Fruit fly (Drosophila melanogaster): ENCODE measurements around the gene msb1l.
A peak's percentile ranks its signal among the peaks of the same experiment; 100 is the strongest.

dm6 chr2L:19570806-19571254 lies 6.7 kb upstream of the msb1l start:
- TF ChIP-seq cic (GFP tag; optimal IDR thresholded peaks at IDR 0.05), result no peak
- TF ChIP-seq bab1 (GFP tag; optimal IDR thresholded peaks at IDR 0.05), result peak; percentile 10
- TF ChIP-seq CG5204 (GFP tag; optimal IDR thresholded peaks at IDR 0.05), result no peak
- no peak for TF ChIP-seq Crg-1 (GFP tag; optimal IDR thresholded peaks at IDR 0.05)
- TF ChIP-seq ovo (GFP tag; optimal IDR thresholded peaks at IDR 0.05), result peak; percentile 96
- no peak for TF ChIP-seq CG1620 (GFP tag; optimal IDR thresholded peaks at IDR 0.05)

All from whole organism, adult.